Fruit fly (Drosophila melanogaster) whole organism, wandering third instar larva: ENCODE measurements around the gene CG16782.

Experiments used
- Abd-B ChIP-seq: fragments of >200 bp; optimal IDR thresholded peaks from 2 replicates; lab custom pipeline; 2017; ENCODE audit warnings: missing biosample characterization, missing genetic modification characterization
- Dfd ChIP-seq: fragments of >200 bp; optimal IDR thresholded peaks from 2 replicates; lab custom pipeline; 2017; ENCODE audit warnings: missing biosample characterization, missing genetic modification characterization
- Hnf4 ChIP-seq: fragments of 200-800 bp; sonication (Bioruptor generic); optimal IDR thresholded peaks from 2 replicates; lab custom pipeline; 2016; ENCODE audit warnings: missing biosample characterization, mild to moderate bottlenecking, missing genetic modification characterization
- Jra ChIP-seq: sonication (Bioruptor generic); optimal IDR thresholded peaks from 2 replicates; lab custom pipeline; 2016; ENCODE audit warnings: missing biosample characterization, missing genetic modification characterization
- Mio ChIP-seq: sonication (Bioruptor generic); optimal IDR thresholded peaks from 2 replicates; lab custom pipeline; 2016; ENCODE audit warnings: missing biosample characterization, missing genetic modification characterization
- OdsH ChIP-seq: fragments of 200-800 bp; sonication (Bioruptor generic); optimal IDR thresholded peaks from 2 replicates; lab custom pipeline; 2016; ENCODE audit warnings: missing biosample characterization, mild to moderate bottlenecking, missing genetic modification characterization
- Sp1 ChIP-seq: fragments of 200-800 bp; sonication (Bioruptor generic); optimal IDR thresholded peaks from 3 replicates; lab custom pipeline; 2019; ENCODE audit warnings: missing biosample characterization, mild to moderate bottlenecking, missing genetic modification characterization, moderate library complexity
- foxo ChIP-seq, 2 experiments: fragments of 200-800 bp; sonication (Bioruptor generic); optimal IDR thresholded peaks; 2 replicates in 1 of 2; 3 replicates in 1 of 2; lab custom pipeline; 2016 to 2017; ENCODE audit warnings: missing biosample characterization in 2 of 2, missing genetic modification characterization in 2 of 2
- fru ChIP-seq: fragments of 200-800 bp; sonication (Bioruptor generic); optimal IDR thresholded peaks from 3 replicates; lab custom pipeline; 2016; ENCODE audit warnings: missing biosample characterization, mild to moderate bottlenecking, missing genetic modification characterization
- h ChIP-seq: fragments of 200-800 bp; sonication (Bioruptor generic); optimal IDR thresholded peaks from 3 replicates; lab custom pipeline; 2016; ENCODE audit warnings: missing biosample characterization, mild to moderate bottlenecking, missing genetic modification characterization
- lola ChIP-seq: fragments of >200 bp; optimal IDR thresholded peaks from 2 replicates; lab custom pipeline; 2017; ENCODE audit warnings: missing biosample characterization, missing genetic modification characterization
- psq ChIP-seq: fragments of 200-800 bp; sonication (Bioruptor generic); optimal IDR thresholded peaks from 3 replicates; lab custom pipeline; 2017; ENCODE audit warnings: missing biosample characterization, mild to moderate bottlenecking, missing genetic modification characterization, moderate library complexity
- usp ChIP-seq: fragments of >200 bp; optimal IDR thresholded peaks from 2 replicates; lab custom pipeline; 2017; ENCODE audit warnings: missing biosample characterization, missing genetic modification characterization

Gene CG16782

dm6 chrX:3411411-3411810 is 48.6 kb downstream of the CG16782 start:
- TF ChIP-seq fru: no peak
- no peak for TF ChIP-seq OdsH (GFP tag; lab: Kevin White, UChicago)
- no peak for TF ChIP-seq Abd-B (GFP tag; lab: Kevin White, UChicago)
- no peak for TF ChIP-seq Jra
- TF ChIP-seq Hnf4 (GFP tag; lab: Kevin White, UChicago): no peak
- no peak for TF ChIP-seq foxo (GFP tag; optimal IDR thresholded peaks at IDR 0.05; lab: Kevin White, UChicago)
- TF ChIP-seq Sp1 (GFP tag; lab: Kevin White, UChicago): no peak
- no peak for TF ChIP-seq Mio (GFP tag; lab: Kevin White, UChicago)
- no peak for TF ChIP-seq usp (GFP tag; lab: Kevin White, UChicago)
- TF ChIP-seq lola (GFP tag; lab: Kevin White, UChicago): no peak
- TF ChIP-seq psq (GFP tag; lab: Kevin White, UChicago): no peak
- no peak for TF ChIP-seq h (GFP tag; lab: Kevin White, UChicago)
- no peak for TF ChIP-seq Dfd (GFP tag; lab: Kevin White, UChicago)
